Fruit fly (Drosophila melanogaster) S2 (cell line): ENCODE measurements around the gene CG13053.

Experiments used
- CG8478 ChIP-seq: fragments of >200 bp; optimal IDR thresholded peaks from 2 replicates; lab custom pipeline; 2018
- CTCF ChIP-seq, 2 experiments: fragments of >200 bp; optimal IDR thresholded peaks; 2 replicates each; lab custom pipeline; 2018

dm6 chr3L:16221800-16222199 is 37.7 kb downstream of the CG13053 start:
- TF ChIP-seq CTCF (optimal IDR thresholded peaks at IDR 0.05; lab: Kevin White, UChicago): no peak
- no peak for TF ChIP-seq CG8478 (lab: Kevin White, UChicago)
